Worm (Caenorhabditis elegans): ENCODE results near the gene clec-75.

Gene clec-75

ce11 chrIV:3917405-3917804, 43.1 kb upstream of the clec-75 start, which contains the start of gene F56D6.14:
Gene F56D6.14, plus strand, starts transcription at chrIV:3917705.
- TF ChIP-seq B0261.1 (tag; optimal IDR thresholded peaks at IDR 0.05) (no peak), F33H1.4 (GFP tag; IDR thresholded peaks at IDR 0.05) (no peak), aptf-2 (GFP tag; conservative IDR thresholded peaks at IDR 0.05) (no peak)

DNA sequence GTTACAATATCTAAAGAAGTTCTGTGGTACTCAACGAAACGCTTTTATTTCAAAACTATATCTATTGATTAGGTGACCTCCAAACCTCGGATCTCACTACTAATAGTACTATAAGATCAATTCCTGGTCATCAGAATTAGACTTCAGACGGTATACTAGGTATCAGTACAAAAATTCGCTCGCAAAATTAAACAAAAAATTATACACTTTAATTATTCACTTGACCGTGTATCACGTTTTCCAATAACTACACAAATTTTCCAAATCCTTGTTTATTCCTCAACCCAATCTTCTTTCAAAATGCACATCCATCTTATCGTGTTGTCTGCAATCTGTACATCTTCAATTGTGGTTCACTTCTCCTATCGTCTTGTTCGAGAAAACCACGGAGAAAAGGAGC, 42.4 kb upstream of the clec-75 start, which contains the start of gene F56D6.23:
Gene F56D6.23 (plus strand): TSS at position 301 of the 400 bp plus-strand sequence.
- TF ChIP-seq hsf-1 (GFP tag; IDR thresholded peaks at IDR 0.05) (no peak), him-1 (tag; optimal IDR thresholded peaks at IDR 0.05) (no peak), sdz-38 (tag; optimal IDR thresholded peaks at IDR 0.05) (no peak), F33H1.4 (GFP tag; IDR thresholded peaks at IDR 0.05) (no peak), F22D6.2 (tag; optimal IDR thresholded peaks at IDR 0.05) (no peak), hmg-1.2 (GFP tag; IDR thresholded peaks at IDR 0.05) (no peak), F49E8.2 (tag; optimal IDR thresholded peaks at IDR 0.05; ENCODE audit: insufficient read depth) (no peak), dpff-1 (tag; optimal IDR thresholded peaks at IDR 0.05) (no peak), mxl-1 (tag; optimal IDR thresholded peaks at IDR 0.05) (no peak)

DNA sequence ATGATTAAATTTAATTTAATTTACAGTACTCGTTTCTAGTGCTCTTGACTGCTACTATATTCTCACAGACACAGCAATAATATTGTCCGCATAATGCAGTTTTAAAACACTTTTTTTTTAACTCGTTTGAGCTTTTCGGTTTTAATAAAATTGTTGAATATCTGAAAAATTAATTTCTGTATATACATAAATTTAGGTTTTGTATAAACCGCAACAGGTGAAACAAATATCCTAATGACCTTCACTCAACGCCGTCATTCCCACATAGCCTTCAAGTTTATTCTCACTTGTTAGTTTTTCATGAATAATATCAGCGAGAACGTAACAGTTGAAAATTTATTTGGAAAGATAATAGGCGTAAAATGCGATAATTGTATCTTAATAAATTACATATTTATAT, 41.0 kb upstream of the clec-75 start, which contains the start of gene srz-19:
Gene srz-19 (plus strand): TSS at position 301 of the 400 bp plus-strand sequence.
- no peak for TF ChIP-seq Y56A3A.18 (GFP tag; IDR thresholded peaks at IDR 0.05)
- no peak for TF ChIP-seq ztf-22 (GFP tag; optimal IDR thresholded peaks at IDR 0.05)
- TF ChIP-seq dox-1 (GFP tag; IDR thresholded peaks at IDR 0.05) = no peak
- TF ChIP-seq bed-2 (GFP tag; IDR thresholded peaks at IDR 0.05) = no peak
- no peak for TF ChIP-seq lin-26 (GFP tag; IDR thresholded peaks at IDR 0.05)
- TF ChIP-seq ceh-40 (GFP tag; IDR thresholded peaks at IDR 0.05) = no peak
- TF ChIP-seq B0019.2 (GFP tag; conservative IDR thresholded peaks at IDR 0.05) = no peak
- TF ChIP-seq madf-8 (GFP tag; conservative IDR thresholded peaks at IDR 0.05) = no peak
- TF ChIP-seq gei-17 (GFP tag; optimal IDR thresholded peaks at IDR 0.05) = no peak
- no peak for TF ChIP-seq zfh-2 (GFP tag; conservative IDR thresholded peaks at IDR 0.05)
- no peak for TF ChIP-seq ceh-58 (GFP tag; IDR thresholded peaks at IDR 0.05)
- no peak for TF ChIP-seq let-526 (GFP tag; IDR thresholded peaks at IDR 0.05)
- TF ChIP-seq egl-44 (GFP tag; IDR thresholded peaks at IDR 0.05) = no peak
- no peak for TF ChIP-seq pbrm-1 (GFP tag; IDR thresholded peaks at IDR 0.05)
- no peak for TF ChIP-seq sea-2 (GFP tag; IDR thresholded peaks at IDR 0.05)
- TF ChIP-seq hlh-12 (tag; optimal IDR thresholded peaks at IDR 0.05) = no peak
- no peak for TF ChIP-seq fkh-3 (tag; optimal IDR thresholded peaks at IDR 0.05)
- no peak for TF ChIP-seq tlf-1 (GFP tag; optimal IDR thresholded peaks at IDR 0.05)
- TF ChIP-seq nhr-27 (tag; optimal IDR thresholded peaks at IDR 0.05) = no peak
- TF ChIP-seq F49E8.2 (tag; optimal IDR thresholded peaks at IDR 0.05; ENCODE audit: insufficient read depth) = no peak

DNA sequence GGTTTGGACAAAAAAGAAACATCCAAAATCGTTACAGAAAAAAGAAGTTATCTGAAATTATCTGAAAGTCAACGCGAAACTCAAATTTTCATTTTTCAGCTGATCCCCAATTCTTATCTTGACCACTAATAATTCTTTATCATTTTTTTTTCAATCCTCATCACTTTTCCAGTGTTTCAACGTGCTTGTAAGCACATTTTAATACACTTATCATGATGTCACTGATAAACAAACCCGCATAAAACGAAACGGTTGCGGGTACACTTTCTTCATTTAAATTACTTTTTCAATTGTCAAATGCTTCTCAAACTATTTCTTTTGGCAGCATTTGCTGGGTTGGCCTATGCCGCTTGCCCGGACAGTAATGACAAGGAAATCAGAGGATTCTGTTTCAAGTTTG, 38.6 kb upstream of the clec-75 start, which contains the start of gene clec-67:
Gene clec-67 (plus strand): TSS at position 268 of the 400 bp plus-strand sequence.
- TF ChIP-seq nhr-80 (tag; optimal IDR thresholded peaks at IDR 0.05) = peak; percentile 44
- no peak for TF ChIP-seq nhr-179 (tag; optimal IDR thresholded peaks at IDR 0.05)
- no peak for TF ChIP-seq hlh-26 (GFP tag; conservative IDR thresholded peaks at IDR 0.05)

DNA sequence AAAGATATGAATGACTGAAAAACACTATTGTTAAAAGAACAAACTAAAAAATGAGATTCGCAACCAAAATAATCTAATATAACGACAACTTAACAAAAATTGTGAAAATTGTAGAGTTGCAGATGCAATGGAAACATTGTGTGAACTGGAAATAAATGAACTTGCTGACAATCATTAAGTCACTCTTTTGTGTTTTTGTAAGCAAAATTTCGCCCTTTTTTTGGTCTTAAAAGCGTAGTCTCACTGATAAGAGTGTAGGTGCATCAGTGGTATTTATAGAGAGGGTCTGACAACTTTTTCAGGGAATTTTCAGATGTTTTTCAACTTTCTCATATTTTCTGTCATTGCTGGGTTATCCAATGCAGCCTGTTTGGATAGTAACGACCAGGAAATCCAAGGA, 34.4 kb upstream of the clec-75 start, which contains the start of gene clec-68:
Gene clec-68 (plus strand): TSS at position 301 of the 400 bp plus-strand sequence.
- TF ChIP-seq lin-26 (GFP tag; IDR thresholded peaks at IDR 0.05) (no peak), K12H6.12 (tag; optimal IDR thresholded peaks at IDR 0.05) (no peak), hmg-20 (GFP tag; IDR thresholded peaks at IDR 0.05) (no peak), attf-3 (GFP tag; conservative IDR thresholded peaks at IDR 0.05) (no peak), bed-1 (GFP tag; IDR thresholded peaks at IDR 0.05) (no peak), ceh-91 (GFP tag; IDR thresholded peaks at IDR 0.05) (no peak), cebp-2 (GFP tag; IDR thresholded peaks at IDR 0.05) (no peak), sptf-2 (GFP tag; optimal IDR thresholded peaks at IDR 0.05) (no peak), ztf-3 (GFP tag; optimal IDR thresholded peaks at IDR 0.05) (no peak), D2030.7 (GFP tag; IDR thresholded peaks at IDR 0.05) (no peak), ekl-4 (GFP tag; IDR thresholded peaks at IDR 0.05) (no peak), egl-44 (GFP tag; IDR thresholded peaks at IDR 0.05) (no peak), unc-130 (GFP tag; optimal IDR thresholded peaks at IDR 0.05) (no peak), ceh-58 (GFP tag; IDR thresholded peaks at IDR 0.05) (no peak), tbx-9 (tag; optimal IDR thresholded peaks at IDR 0.05; ENCODE audit: borderline replicate concordance) (no peak), him-1 (tag; optimal IDR thresholded peaks at IDR 0.05) (no peak)
